Worm (Caenorhabditis elegans): ENCODE data around the gene C49A9.5.
A peak's percentile ranks its signal among the peaks of the same experiment; 100 is the strongest.

The C49A9.5 gene

ce11 chrIV:6185578-6185977 is 27.9 kb upstream of the C49A9.5 start, which contains the start of gene asp-9:
Gene asp-9 (plus strand): TSS chrIV:6185889.
- TF ChIP-seq elt-2 (tag; optimal IDR thresholded peaks at IDR 0.05): peak; percentile 88
- no peak for TF ChIP-seq egl-27 (tag; optimal IDR thresholded peaks at IDR 0.05)
- TF ChIP-seq pqm-1 (tag; optimal IDR thresholded peaks at IDR 0.05): peak; percentile 87
- no peak for TF ChIP-seq ceh-82 (tag; optimal IDR thresholded peaks at IDR 0.05)
- no peak for TF ChIP-seq hmg-11 (tag; optimal IDR thresholded peaks at IDR 0.05)
- no peak for TF ChIP-seq fkh-2 (tag; optimal IDR thresholded peaks at IDR 0.05)
- TF ChIP-seq jun-1 (tag; optimal IDR thresholded peaks at IDR 0.05): peak; percentile 70
- TF ChIP-seq pha-4 (tag; optimal IDR thresholded peaks at IDR 0.05): peak; percentile 49
- no peak for TF ChIP-seq nhr-28 (tag; optimal IDR thresholded peaks at IDR 0.05)
- TF ChIP-seq fos-1 (tag; optimal IDR thresholded peaks at IDR 0.05): no peak
- TF ChIP-seq ama-1 (optimal IDR thresholded peaks at IDR 0.05): no peak

ce11 chrIV:6187160-6187559 is 26.3 kb upstream of the C49A9.5 start:
- TF ChIP-seq elt-3 (tag; optimal IDR thresholded peaks at IDR 0.05) (no peak), ceh-9 (tag; optimal IDR thresholded peaks at IDR 0.05) (no peak), ceh-82 (tag; optimal IDR thresholded peaks at IDR 0.05) (no peak), nhr-237 (tag; optimal IDR thresholded peaks at IDR 0.05) (no peak), fkh-2 (tag; optimal IDR thresholded peaks at IDR 0.05) (no peak), pha-4 (tag; optimal IDR thresholded peaks at IDR 0.05) (no peak), ama-1 (optimal IDR thresholded peaks at IDR 0.05) (no peak), ztf-11 (tag; optimal IDR thresholded peaks at IDR 0.05) (no peak), nhr-23 (tag; optimal IDR thresholded peaks at IDR 0.05) (no peak), fos-1 (tag; optimal IDR thresholded peaks at IDR 0.05) (no peak), ceh-16 (tag; optimal IDR thresholded peaks at IDR 0.05) (no peak), nhr-76 (tag; optimal IDR thresholded peaks at IDR 0.05) (no peak), nfya-1 (tag; optimal IDR thresholded peaks at IDR 0.05; ENCODE audit: insufficient read depth) (no peak), sea-2 (GFP tag; optimal IDR thresholded peaks at IDR 0.05) (no peak), eor-1 (tag; optimal IDR thresholded peaks at IDR 0.05) (no peak)

- no peak for TF ChIP-seq egl-5 (tag; optimal IDR thresholded peaks at IDR 0.05)
- TF ChIP-seq pha-4 (tag; optimal IDR thresholded peaks at IDR 0.05): no peak
- no peak for TF ChIP-seq jun-1 (tag; optimal IDR thresholded peaks at IDR 0.05)
- TF ChIP-seq nhr-43 (tag; optimal IDR thresholded peaks at IDR 0.05; ENCODE audit: poor library complexity, severe bottlenecking): no peak
- no peak for TF ChIP-seq nfya-1 (tag; optimal IDR thresholded peaks at IDR 0.05; ENCODE audit: insufficient read depth)
- TF ChIP-seq unc-39 (tag; optimal IDR thresholded peaks at IDR 0.05): no peak
- no peak for TF ChIP-seq fos-1 (tag; optimal IDR thresholded peaks at IDR 0.05)
Observed at ce11 chrIV:6200249-6200648, 13.2 kb upstream of the C49A9.5 start.

DNA sequence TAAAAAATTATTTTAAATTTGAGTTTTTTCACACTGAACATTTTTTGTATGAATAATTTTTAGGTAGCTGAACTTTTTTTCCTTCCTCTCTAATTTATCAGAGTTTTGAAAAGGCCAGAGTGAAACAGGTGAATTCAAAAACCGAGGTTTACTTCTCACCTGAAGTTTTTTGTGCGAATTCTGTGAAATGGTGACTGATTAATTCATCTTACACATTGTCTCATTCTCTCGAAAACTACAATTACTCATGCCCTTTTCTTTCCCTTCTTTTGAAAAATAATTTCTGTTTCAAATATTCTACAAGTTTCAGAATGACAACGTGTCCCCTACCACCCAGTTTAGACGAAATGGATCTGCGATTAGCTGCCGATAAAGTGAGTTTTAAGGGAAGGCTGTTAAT is 11.7 kb upstream of the C49A9.5 start, which contains the start of gene tkr-2:
TSS of gene tkr-2 (plus strand) at position 301 of the 400 bp plus-strand sequence.
- TF ChIP-seq ceh-9 (tag; optimal IDR thresholded peaks at IDR 0.05) (no peak), unc-39 (tag; optimal IDR thresholded peaks at IDR 0.05) (no peak), elt-2 (tag; optimal IDR thresholded peaks at IDR 0.05) (no peak), skn-1 (tag; optimal IDR thresholded peaks at IDR 0.05) (no peak), tbx-2 (tag; optimal IDR thresholded peaks at IDR 0.05) (no peak), mdl-1 (tag; optimal IDR thresholded peaks at IDR 0.05) (no peak), hmg-11 (tag; optimal IDR thresholded peaks at IDR 0.05) (no peak)

DNA sequence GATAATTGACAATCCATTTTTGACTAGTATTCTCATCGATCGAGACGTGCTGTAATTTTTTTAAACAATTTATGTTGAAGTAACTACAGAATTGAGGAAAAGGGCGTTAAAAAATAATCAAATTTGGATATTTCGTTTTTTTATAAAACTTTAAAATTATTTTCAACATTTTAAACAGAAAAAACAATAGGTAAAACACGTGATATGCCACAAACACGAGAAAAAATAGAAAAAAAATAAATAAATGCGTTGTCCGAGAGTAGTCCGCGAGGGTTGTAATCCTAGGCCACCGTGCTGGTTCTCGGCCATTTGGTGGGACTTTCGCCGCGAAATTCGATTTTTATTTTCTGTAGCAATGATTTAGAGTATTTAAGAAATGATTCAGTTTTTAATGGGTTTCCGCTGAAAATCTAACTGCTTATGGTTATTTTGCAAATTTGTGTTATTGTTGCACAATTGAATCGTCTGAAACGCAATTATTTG is 7.1 kb upstream of the C49A9.5 start, which contains the start of gene C49A9.10:
TSS of gene C49A9.10 (minus strand) at position 51 of the 483 bp plus-strand sequence.
- TF ChIP-seq nhr-76 (tag; optimal IDR thresholded peaks at IDR 0.05) (no peak), ztf-4 (tag; optimal IDR thresholded peaks at IDR 0.05) (no peak), tbx-2 (tag; optimal IDR thresholded peaks at IDR 0.05) (peak; percentile 36), jun-1 (tag; optimal IDR thresholded peaks at IDR 0.05) (no peak), nhr-77 (tag; optimal IDR thresholded peaks at IDR 0.05) (no peak), unc-39 (tag; optimal IDR thresholded peaks at IDR 0.05) (no peak), unc-62 (GFP tag; optimal IDR thresholded peaks at IDR 0.05) (no peak), daf-12 (tag; optimal IDR thresholded peaks at IDR 0.05) (no peak), elt-3 (tag; optimal IDR thresholded peaks at IDR 0.05) (no peak), snpc-4 (tag; optimal IDR thresholded peaks at IDR 0.05) (peak; percentile 80), lsy-12 (tag; optimal IDR thresholded peaks at IDR 0.05) (peak; percentile 68), fos-1 (tag; optimal IDR thresholded peaks at IDR 0.05) (no peak), nfya-1 (tag; optimal IDR thresholded peaks at IDR 0.05; ENCODE audit: insufficient read depth) (peak; percentile 76), lin-39 (tag; optimal IDR thresholded peaks at IDR 0.05) (peak; percentile 68), elt-2 (tag; optimal IDR thresholded peaks at IDR 0.05) (peak; percentile 42), mdl-1 (tag; optimal IDR thresholded peaks at IDR 0.05) (no peak), R02D3.7 (tag; optimal IDR thresholded peaks at IDR 0.05) (no peak), aly-2 (tag; optimal IDR thresholded peaks at IDR 0.05) (no peak), ceh-16 (tag; optimal IDR thresholded peaks at IDR 0.05) (no peak), fkh-10 (GFP tag; optimal IDR thresholded peaks at IDR 0.05) (peak; percentile 42), nhr-12 (tag; optimal IDR thresholded peaks at IDR 0.05) (no peak), ZK546.5 (tag; optimal IDR thresholded peaks at IDR 0.05) (no peak), ceh-9 (tag; optimal IDR thresholded peaks at IDR 0.05) (no peak), skn-1 (tag; optimal IDR thresholded peaks at IDR 0.05) (peak; percentile 28), nhr-25 (tag; optimal IDR thresholded peaks at IDR 0.05) (peak; percentile 26), hmg-11 (tag; optimal IDR thresholded peaks at IDR 0.05) (peak; percentile 89), ztf-11 (tag; optimal IDR thresholded peaks at IDR 0.05) (no peak), nhr-11 (tag; optimal IDR thresholded peaks at IDR 0.05) (no peak), egl-27 (tag; optimal IDR thresholded peaks at IDR 0.05) (no peak), ceh-82 (tag; optimal IDR thresholded peaks at IDR 0.05) (peak; percentile 35), mml-1 (tag; optimal IDR thresholded peaks at IDR 0.05) (no peak), eor-1 (tag; optimal IDR thresholded peaks at IDR 0.05) (no peak)
